Worm (Caenorhabditis elegans) whole organism, L2 larva: ENCODE measurements around the gene fbxb-102.

Experiments
- F13H6.1 ChIP-seq: sonication (generic microtip); optimal IDR thresholded peaks from 2 replicates; lab custom pipeline; 2016; ENCODE audit warnings: missing genetic modification characterization, missing compliant biosample characterization
- ZK546.5 ChIP-seq: sonication (generic microtip); optimal IDR thresholded peaks from 2 replicates; lab custom pipeline; 2017; ENCODE audit warnings: missing biosample characterization, missing genetic modification characterization
- ama-1 ChIP-seq: fragments of 150-350 bp; optimal IDR thresholded peaks from 2 replicates; lab custom pipeline; 2018; ENCODE audit warnings: inconsistent platforms
- egl-27 ChIP-seq: sonication (generic microtip); optimal IDR thresholded peaks from 3 replicates; lab custom pipeline; 2017; ENCODE audit warnings: missing biosample characterization, missing genetic modification reagents, missing genetic modification characterization
- elt-1 ChIP-seq: fragments of 150-350 bp; optimal IDR thresholded peaks from 2 replicates; lab custom pipeline; 2014; ENCODE audit warnings: missing biosample characterization, missing genetic modification characterization
- elt-3 ChIP-seq: sonication (generic microtip); optimal IDR thresholded peaks from 2 replicates; lab custom pipeline; 2017; ENCODE audit warnings: missing biosample characterization, missing genetic modification characterization
- lin-13 ChIP-seq: fragments of 150-350 bp; optimal IDR thresholded peaks from 2 replicates; lab custom pipeline; 2014; ENCODE audit warnings: missing biosample characterization, missing genetic modification reagents, missing genetic modification characterization
- lsy-2 ChIP-seq, 2 experiments: fragments of 150-350 bp in 1 of 2; sonication (generic microtip) in 1 of 2; optimal IDR thresholded peaks; 2 replicates each; lab custom pipeline; 2014 to 2017; ENCODE audit warnings: missing biosample characterization in 2 of 2, missing genetic modification characterization in 2 of 2
- nhr-21 ChIP-seq: fragments of 150-350 bp; optimal IDR thresholded peaks from 2 replicates; lab custom pipeline; 2014; ENCODE audit warnings: missing biosample characterization, missing genetic modification characterization
- nhr-6 ChIP-seq: fragments of 150-350 bp; optimal IDR thresholded peaks from 2 replicates; lab custom pipeline; 2014; ENCODE audit warnings: missing biosample characterization, missing genetic modification characterization
- skn-1 ChIP-seq: sonication (generic microtip); optimal IDR thresholded peaks from 2 replicates; lab custom pipeline; 2017; ENCODE audit warnings: missing biosample characterization, missing genetic modification characterization
- ztf-4 ChIP-seq: fragments of 150-350 bp; optimal IDR thresholded peaks from 2 replicates; lab custom pipeline; 2014; ENCODE audit warnings: missing biosample characterization, missing genetic modification characterization

- TF ChIP-seq elt-3: no peak
- no peak for TF ChIP-seq lin-13 (GFP tag; lab: Kevin White, UChicago)
- no peak for TF ChIP-seq lsy-2 (tag; optimal IDR thresholded peaks at IDR 0.05; lab: Kevin White, UChicago)
- no peak for TF ChIP-seq ZK546.5 (tag; lab: Kevin White, UChicago)
- no peak for TF ChIP-seq ztf-4 (tag; lab: Kevin White, UChicago)
- no peak for TF ChIP-seq nhr-21 (tag; lab: Kevin White, UChicago)
- no peak for TF ChIP-seq nhr-6
- TF ChIP-seq egl-27 (tag; lab: Kevin White, UChicago): no peak
- no peak for TF ChIP-seq skn-1 (tag; lab: Kevin White, UChicago)
- no peak for TF ChIP-seq elt-1 (tag; lab: Kevin White, UChicago)
- TF ChIP-seq ama-1 (lab: Kevin White, UChicago): no peak
- no peak for TF ChIP-seq F13H6.1
These were observed 17.2 kb upstream of the fbxb-102 start, which contains the start of gene sre-37 for ce11 chrII:12465557-12465956.
